Fruit fly (Drosophila melanogaster) whole organism, wandering third instar larva: Measurements from ENCODE around the gene bumpel.

Experiments
- GATAd ChIP-seq: sonication (Bioruptor generic); optimal IDR thresholded peaks from 2 replicates; lab custom pipeline; 2016; ENCODE audit warnings: missing biosample characterization, missing genetic modification characterization
- foxo ChIP-seq, 2 experiments: fragments of 200-800 bp; sonication (Bioruptor generic); optimal IDR thresholded peaks; 2 replicates in 1 of 2; 3 replicates in 1 of 2; lab custom pipeline; 2016 to 2017; ENCODE audit warnings: missing biosample characterization in 2 of 2, missing genetic modification characterization in 2 of 2

DNA sequence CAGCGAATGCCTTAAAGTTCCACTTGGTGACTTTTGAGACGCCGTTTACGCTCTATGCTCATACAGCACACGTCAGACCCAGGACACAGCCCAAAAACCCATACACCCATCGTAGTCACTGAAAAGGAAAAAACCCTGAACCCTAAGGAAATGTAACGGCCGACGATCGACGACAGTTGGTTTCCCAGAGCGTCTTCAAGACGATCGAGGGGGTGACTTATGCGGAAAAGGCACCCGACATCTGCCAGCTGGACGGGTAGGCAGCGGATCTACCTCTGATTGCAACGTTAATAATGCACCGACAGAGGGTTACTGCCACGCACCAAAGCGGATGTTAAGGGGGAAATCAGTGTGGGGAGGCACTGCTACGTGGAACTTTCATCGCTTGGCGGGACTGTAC lies 52.2 kb downstream of the bumpel start:
- TF ChIP-seq foxo (GFP tag; optimal IDR thresholded peaks at IDR 0.05; lab: Kevin White, UChicago) (no peak), GATAd (GFP tag; lab: Kevin White, UChicago) (no peak)
